Worm (Caenorhabditis elegans): ENCODE data around the gene dsh-2.

Gene dsh-2

ce11 chrII:5092362-5093281 is 11.6 kb upstream of the dsh-2 start, which contains the start of gene C04G6.2:
Gene C04G6.2 (plus strand): TSS chrII:5093231.
- TF ChIP-seq unc-62 (GFP tag; optimal IDR thresholded peaks at IDR 0.05) (no peak), ham-2 (GFP tag; optimal IDR thresholded peaks at IDR 0.05) (peak; percentile 76), pha-4 (tag; optimal IDR thresholded peaks at IDR 0.05) (peak; percentile 96), flh-1 (GFP tag; optimal IDR thresholded peaks at IDR 0.05) (no peak), ces-1 (GFP tag; optimal IDR thresholded peaks at IDR 0.05) (peak; percentile 49), mls-2 (tag; optimal IDR thresholded peaks at IDR 0.05) (peak; percentile 43), nhr-237 (tag; optimal IDR thresholded peaks at IDR 0.05) (peak; percentile 69), M03D4.4 (tag; optimal IDR thresholded peaks at IDR 0.05) (peak; percentile 16), ztf-11 (tag; optimal IDR thresholded peaks at IDR 0.05) (no peak), unc-120 (tag; optimal IDR thresholded peaks at IDR 0.05; ENCODE audit: poor library complexity, severe bottlenecking) (peak; percentile 26), hlh-1 (tag; optimal IDR thresholded peaks at IDR 0.05) (no peak), sptf-1 (tag; optimal IDR thresholded peaks at IDR 0.05) (peak; percentile 14), nhr-2 (tag; optimal IDR thresholded peaks at IDR 0.05) (no peak), nhr-76 (tag; optimal IDR thresholded peaks at IDR 0.05) (no peak), mep-1 (tag; optimal IDR thresholded peaks at IDR 0.05) (peak; percentile 45), ceh-43 (GFP tag; optimal IDR thresholded peaks at IDR 0.05) (no peak)

DNA sequence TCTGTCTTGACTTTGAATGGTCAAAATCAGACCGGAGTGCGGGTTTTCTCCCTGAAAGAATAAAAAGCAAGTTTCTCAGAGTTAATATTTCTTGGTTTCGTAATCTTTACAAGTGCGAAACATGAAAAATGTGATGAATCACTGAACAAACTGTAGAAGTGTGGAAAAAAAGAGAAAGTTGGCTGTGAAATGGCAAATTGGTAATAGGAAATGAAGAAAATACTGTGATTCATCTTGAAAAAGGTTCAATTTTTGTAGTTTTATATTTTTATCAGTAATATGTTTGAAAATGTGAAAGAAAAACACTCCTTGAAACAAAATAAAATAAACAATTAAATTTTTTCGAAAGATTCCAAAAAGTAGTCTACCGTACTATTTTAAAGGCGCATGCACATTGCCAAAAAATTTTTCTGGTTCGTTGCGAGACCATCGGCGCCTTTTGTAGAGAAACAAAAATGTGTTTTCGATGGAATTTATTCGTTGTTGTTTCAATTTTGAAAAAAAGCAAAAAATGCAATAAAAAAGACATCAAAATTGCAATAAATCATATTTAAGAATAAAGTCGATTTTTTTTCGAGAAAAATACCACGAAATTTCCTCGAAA is 10.8 kb upstream of the dsh-2 start, which contains the start of gene pld-1:
TSS of gene pld-1 (minus strand) at position 51 of the 604 bp plus-strand sequence.
- TF ChIP-seq nhr-76 (tag; optimal IDR thresholded peaks at IDR 0.05) (no peak), sem-2 (GFP tag; optimal IDR thresholded peaks at IDR 0.05) (no peak), hlh-1 (tag; optimal IDR thresholded peaks at IDR 0.05) (no peak), M03D4.4 (tag; optimal IDR thresholded peaks at IDR 0.05) (no peak), tbx-8 (GFP tag; optimal IDR thresholded peaks at IDR 0.05) (no peak), lin-13 (tag; optimal IDR thresholded peaks at IDR 0.05) (no peak), lin-32 (GFP tag; optimal IDR thresholded peaks at IDR 0.05) (no peak), unc-120 (tag; optimal IDR thresholded peaks at IDR 0.05; ENCODE audit: poor library complexity, severe bottlenecking) (no peak), ceh-39 (tag; optimal IDR thresholded peaks at IDR 0.05) (no peak), ztf-11 (tag; optimal IDR thresholded peaks at IDR 0.05) (no peak), pha-4 (tag; optimal IDR thresholded peaks at IDR 0.05) (no peak), zip-8 (tag; optimal IDR thresholded peaks at IDR 0.05) (no peak), cnd-1 (tag; optimal IDR thresholded peaks at IDR 0.05) (no peak)

DNA sequence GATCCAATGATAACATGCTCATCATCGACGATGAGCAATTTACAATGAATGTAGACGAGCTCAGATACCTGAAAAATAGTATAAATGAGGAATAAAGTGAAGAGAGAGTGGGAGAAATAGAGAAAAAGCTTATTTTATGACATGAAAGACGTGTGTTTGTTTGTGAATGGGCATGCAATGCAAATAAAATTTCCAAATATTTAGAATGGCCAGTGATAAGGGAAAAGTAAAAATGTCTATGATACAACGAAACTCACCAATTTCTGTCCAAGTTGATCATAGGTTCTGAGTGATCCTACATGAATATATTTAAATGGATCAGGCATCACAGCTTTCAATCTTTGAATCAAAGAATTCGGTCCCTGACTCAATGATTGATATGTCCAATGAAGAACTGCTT is 5.2 kb upstream of the dsh-2 start:
- no peak for TF ChIP-seq nhr-237 (tag; optimal IDR thresholded peaks at IDR 0.05)

DNA sequence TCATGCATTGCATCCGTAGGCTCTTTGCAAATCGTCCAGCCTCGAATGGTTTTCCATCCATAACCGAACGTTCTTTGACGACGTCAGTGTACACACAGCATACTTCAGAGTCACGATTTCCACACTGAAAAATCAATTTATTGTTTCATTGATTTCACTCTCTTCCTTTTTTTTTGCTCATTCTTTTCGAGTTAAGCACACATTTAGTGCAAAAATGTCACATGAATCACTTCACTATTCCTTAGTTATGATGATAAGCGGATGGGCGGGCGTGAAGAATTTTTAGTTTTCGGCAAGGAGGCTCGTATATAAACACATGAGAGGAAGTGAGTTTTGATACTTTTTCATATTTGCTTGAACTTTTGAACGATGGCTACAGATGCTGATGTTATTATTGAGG is 4.5 kb upstream of the dsh-2 start, which contains the start of gene txt-9:
TSS of gene txt-9 (plus strand) at position 336 of the 400 bp plus-strand sequence.
- TF ChIP-seq mab-5 (tag; optimal IDR thresholded peaks at IDR 0.05) = no peak
- no peak for TF ChIP-seq zip-8 (tag; optimal IDR thresholded peaks at IDR 0.05)
- TF ChIP-seq elt-1 (tag; optimal IDR thresholded peaks at IDR 0.05; ENCODE audit: borderline replicate concordance, insufficient read depth) = no peak
- TF ChIP-seq unc-120 (tag; optimal IDR thresholded peaks at IDR 0.05; ENCODE audit: poor library complexity, severe bottlenecking) = no peak
- TF ChIP-seq sptf-1 (tag; optimal IDR thresholded peaks at IDR 0.05) = no peak

DNA sequence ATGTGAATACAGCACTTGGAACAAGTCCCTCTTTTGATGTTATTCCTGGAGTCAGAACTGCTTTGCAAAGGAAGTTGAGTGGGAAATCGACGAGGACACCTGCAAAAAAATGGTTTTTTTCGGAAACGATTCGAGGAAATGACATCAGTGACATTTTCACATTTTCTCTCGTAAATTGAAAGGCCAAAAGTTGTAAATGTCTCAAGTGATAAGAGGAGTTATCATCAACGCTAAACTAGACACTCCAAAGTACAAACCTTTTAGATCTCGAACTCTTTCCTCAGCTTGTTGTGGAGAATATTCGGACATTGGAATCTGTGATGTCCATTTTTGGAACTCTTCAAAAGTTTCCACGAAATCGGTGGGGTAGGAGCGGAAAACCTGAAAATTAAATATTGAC is 3.3 kb upstream of the dsh-2 start:
- TF ChIP-seq M03D4.4 (tag; optimal IDR thresholded peaks at IDR 0.05) (no peak), flh-1 (GFP tag; optimal IDR thresholded peaks at IDR 0.05) (no peak), mls-2 (tag; optimal IDR thresholded peaks at IDR 0.05) (no peak), bed-3 (GFP tag; optimal IDR thresholded peaks at IDR 0.05) (no peak)

DNA sequence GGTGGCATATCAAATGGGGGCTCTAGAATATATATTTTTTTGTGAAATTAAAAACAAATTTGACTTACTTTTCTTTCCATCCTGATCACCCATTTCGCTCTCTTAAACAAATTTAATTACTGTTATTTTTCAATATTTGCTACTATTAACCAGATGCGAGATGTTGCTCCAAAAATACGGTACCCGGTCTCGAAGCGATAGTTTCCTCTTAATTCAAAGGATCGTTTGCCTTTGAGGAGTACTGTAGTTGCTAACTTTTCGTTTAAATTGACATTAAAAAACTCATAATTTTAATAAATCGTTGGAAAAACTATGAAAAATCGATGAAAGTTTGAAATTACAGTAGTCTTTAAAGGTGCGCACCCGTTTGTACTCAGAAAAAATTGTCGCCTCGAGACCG is 2.4 kb upstream of the dsh-2 start, which contains the start of gene C04G6.4:
TSS of gene C04G6.4 (minus strand) at position 101 of the 400 bp plus-strand sequence.
- no peak for TF ChIP-seq mls-2 (tag; optimal IDR thresholded peaks at IDR 0.05)
- no peak for TF ChIP-seq drap-1 (GFP tag; optimal IDR thresholded peaks at IDR 0.05)
- TF ChIP-seq nhr-237 (tag; optimal IDR thresholded peaks at IDR 0.05) = no peak
- no peak for TF ChIP-seq ham-2 (GFP tag; optimal IDR thresholded peaks at IDR 0.05)
- no peak for TF ChIP-seq flh-1 (GFP tag; optimal IDR thresholded peaks at IDR 0.05)
- no peak for TF ChIP-seq ces-1 (GFP tag; optimal IDR thresholded peaks at IDR 0.05)
- no peak for TF ChIP-seq unc-120 (tag; optimal IDR thresholded peaks at IDR 0.05; ENCODE audit: poor library complexity, severe bottlenecking)
- no peak for TF ChIP-seq pha-4 (tag; optimal IDR thresholded peaks at IDR 0.05)
- no peak for TF ChIP-seq ceh-43 (GFP tag; optimal IDR thresholded peaks at IDR 0.05)
- no peak for TF ChIP-seq mep-1 (tag; optimal IDR thresholded peaks at IDR 0.05)
- no peak for TF ChIP-seq zip-8 (tag; optimal IDR thresholded peaks at IDR 0.05)

Data from whole organism, mixed stage, embryonic.